Worm (Caenorhabditis elegans) whole organism, L4 larva: ENCODE results near the gene idpa-3.

ENCODE experiments used
- ZK546.5 ChIP-seq, 2 experiments: sonication (generic microtip); optimal IDR thresholded peaks; 2 replicates each; lab custom pipeline; 2017; ENCODE audit warnings: missing biosample characterization in 2 of 2, missing genetic modification characterization in 2 of 2
- ama-1 ChIP-seq: fragments of 150-350 bp; optimal IDR thresholded peaks from 2 replicates; lab custom pipeline; 2014; ENCODE audit warnings: inconsistent platforms, mixed read lengths
- jun-1 ChIP-seq: fragments of 150-350 bp; optimal IDR thresholded peaks from 2 replicates; lab custom pipeline; 2014; ENCODE audit warnings: missing biosample characterization, missing genetic modification reagents, missing genetic modification characterization
- mxl-2 ChIP-seq: fragments of 200-800 bp; sonication (Bioruptor generic); conservative IDR thresholded peaks from 2 replicates; pipeline ENCODE4 v1.3.6; 2022; ENCODE audit warnings: missing genetic modification reagents, missing genetic modification characterization, missing compliant biosample characterization
- snpc-4 ChIP-seq: fragments of 150-350 bp; optimal IDR thresholded peaks from 2 replicates; lab custom pipeline; 2014; ENCODE audit warnings: missing biosample characterization, missing genetic modification characterization
- unc-62 ChIP-seq, 3 experiments: fragments of 150-350 bp in 1 of 3; sonication (generic microtip); optimal IDR thresholded peaks in 2 of 3; peaks in 1 of 3; 1 replicate in 1 of 3; 2 replicates in 2 of 3; lab custom pipeline; 2014 to 2017; ENCODE audit warnings: missing biosample characterization in 3 of 3, missing genetic modification characterization in 3 of 3, missing genetic modification reagents in 3 of 3, missing genotype in 1 of 3
- vab-7 ChIP-seq: fragments of 200-800 bp; sonication (Bioruptor generic); IDR thresholded peaks from 2 replicates; pipeline ENCODE4 v1.3.6; 2022; ENCODE audit warnings: missing genetic modification reagents, missing genetic modification characterization, missing compliant biosample characterization

ce11 chrX:10358083-10358482 lies 21.8 kb downstream of the idpa-3 start, which contains the start of gene efhc-1:
- no peak for TF ChIP-seq ama-1
- no peak for TF ChIP-seq mxl-2 (GFP tag; lab: Robert Waterston, UW)
- no peak for TF ChIP-seq snpc-4 (tag; lab: Kevin White, UChicago)
- TF ChIP-seq vab-7 (GFP tag; lab: Robert Waterston, UW): no peak
- no peak for TF ChIP-seq unc-62 (GFP tag; optimal IDR thresholded peaks at IDR 0.05 in 1 of 2; lab: Kevin White, UChicago)
- TF ChIP-seq unc-62 (tag; optimal IDR thresholded peaks at IDR 0.05; lab: Kevin White, UChicago): no peak
- no peak for TF ChIP-seq jun-1 (tag; lab: Kevin White, UChicago)
- TF ChIP-seq ZK546.5 (tag; optimal IDR thresholded peaks at IDR 0.05; lab: Kevin White, UChicago): no peak
